Worm (Caenorhabditis elegans) whole organism, L4/young adult: Measurements from ENCODE around the gene F58E6.8.

Source experiments
- W03F9.2 ChIP-seq: fragments of 150-350 bp; optimal IDR thresholded peaks from 2 replicates; lab custom pipeline; 2014; ENCODE audit warnings: missing biosample characterization, missing genetic modification characterization
- dao-5 ChIP-seq: sonication (generic microtip); optimal IDR thresholded peaks from 2 replicates; lab custom pipeline; 2016; ENCODE audit warnings: missing genotype, missing genetic modification characterization, moderate library complexity, missing compliant biosample characterization
- him-1 ChIP-seq: sonication (generic microtip); optimal IDR thresholded peaks from 2 replicates; lab custom pipeline; 2016; ENCODE audit warnings: missing genotype, missing genetic modification reagents, missing genetic modification characterization, missing compliant biosample characterization

F58E6.8 gene

ce11 chrV:9724021-9724671 lies 31.5 kb downstream of the F58E6.8 start, which contains the start of gene slcr-46.3:
Gene slcr-46.3, minus strand, starts transcription at chrV:9724106.
- TF ChIP-seq dao-5 (tag; lab: Kevin White, UChicago) (no peak), him-1 (no peak), W03F9.2 (tag; lab: Kevin White, UChicago) (no peak)

- no peak for TF ChIP-seq dao-5 (tag; lab: Kevin White, UChicago)
- no peak for TF ChIP-seq W03F9.2 (tag; lab: Kevin White, UChicago)
- no peak for TF ChIP-seq him-1
Measured at ce11 chrV:9716397-9716796, 39.2 kb downstream of the F58E6.8 start, which contains the start of gene str-188. Gene str-188, plus strand, starts transcription at chrV:9716697.

ce11 chrV:9714909-9715308 lies 40.7 kb downstream of the F58E6.8 start, which contains the start of gene F40F9.3:
Gene F40F9.3, plus strand, starts transcription at chrV:9715209.
- TF ChIP-seq W03F9.2 (tag; lab: Kevin White, UChicago) (no peak), him-1 (no peak), dao-5 (tag; lab: Kevin White, UChicago) (no peak)

- TF ChIP-seq dao-5 (tag; lab: Kevin White, UChicago) (no peak), him-1 (no peak), W03F9.2 (tag; lab: Kevin White, UChicago) (no peak)
Measured at ce11 chrV:9713532-9713931, 42.1 kb downstream of the F58E6.8 start, which contains the start of gene F40F9.10. Gene F40F9.10, minus strand, starts transcription at chrV:9713632.

ce11 chrV:9712418-9713173 lies 43.0 kb downstream of the F58E6.8 start:
- no peak for TF ChIP-seq dao-5 (tag; lab: Kevin White, UChicago)
- TF ChIP-seq W03F9.2 (tag; lab: Kevin White, UChicago): no peak
- TF ChIP-seq him-1: no peak

DNA sequence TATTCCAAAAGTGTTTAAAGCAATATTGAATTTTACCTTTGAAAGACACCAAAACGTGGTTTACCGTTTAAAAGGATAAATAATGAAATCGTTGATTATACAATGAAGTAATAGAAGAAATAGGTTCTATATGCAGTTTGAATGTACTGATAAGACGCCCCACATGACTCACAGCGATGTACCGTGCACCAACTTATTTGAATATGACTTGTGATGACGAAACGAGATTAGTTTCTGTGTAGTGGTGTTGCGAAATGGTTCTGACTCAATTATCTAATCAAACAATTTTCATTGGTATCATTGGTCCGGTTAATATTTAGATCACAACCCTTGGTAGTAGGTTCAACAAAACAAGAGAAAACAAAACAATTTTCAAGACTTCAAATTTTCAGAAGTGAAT lies 44.5 kb downstream of the F58E6.8 start:
- TF ChIP-seq dao-5 (tag; lab: Kevin White, UChicago): no peak
- no peak for TF ChIP-seq W03F9.2 (tag; lab: Kevin White, UChicago)
- TF ChIP-seq him-1: no peak

DNA sequence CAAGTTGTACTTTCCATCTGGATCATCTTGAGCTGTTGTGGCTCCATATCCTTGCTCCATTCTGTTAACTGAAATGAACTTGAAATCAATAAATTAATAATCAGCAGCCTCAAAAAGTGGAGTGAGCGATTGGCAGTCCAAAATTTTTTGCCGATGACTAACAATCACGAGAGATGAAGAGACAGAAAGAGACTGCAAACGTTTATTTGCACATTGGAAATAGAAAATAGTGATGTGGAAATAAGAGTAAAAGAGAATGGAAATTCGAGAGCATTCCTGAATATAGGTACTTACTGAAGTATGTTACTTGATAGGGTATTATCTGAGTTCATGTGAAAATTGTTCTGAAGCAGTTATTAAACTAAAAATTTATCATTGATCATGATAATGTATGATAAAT lies 45.9 kb downstream of the F58E6.8 start, which contains the start of gene tag-120:
Gene tag-120 (minus strand): TSS at position 68 of the 400 bp plus-strand sequence.
- TF ChIP-seq him-1 (no peak), W03F9.2 (tag; lab: Kevin White, UChicago) (no peak), dao-5 (tag; lab: Kevin White, UChicago) (no peak)

- TF ChIP-seq him-1 (no peak), W03F9.2 (tag; lab: Kevin White, UChicago) (no peak), dao-5 (tag; lab: Kevin White, UChicago) (no peak)
Measured at ce11 chrV:9706592-9706991, 49.0 kb downstream of the F58E6.8 start.
